Worm (Caenorhabditis elegans): ENCODE results near the gene sre-51.

DNA sequence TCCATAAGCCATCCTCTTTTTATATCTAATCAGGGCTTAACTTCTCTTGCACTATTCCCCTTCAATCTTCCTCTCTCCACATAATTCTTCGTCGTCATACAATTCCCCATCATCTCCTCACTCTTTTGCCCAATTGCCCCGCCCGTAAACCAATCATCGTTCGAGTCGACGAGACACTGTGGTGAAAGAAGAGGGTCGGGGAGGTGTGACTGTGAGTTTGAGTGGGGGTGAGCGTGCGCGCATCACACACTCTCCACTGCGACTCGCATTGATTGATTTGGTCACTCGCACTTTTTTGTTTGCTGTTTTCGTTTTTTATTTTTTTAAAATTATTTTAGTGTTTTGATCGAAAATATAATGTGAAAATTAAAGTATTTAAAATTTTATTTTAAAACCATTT lies 27.5 kb downstream of the sre-51 start:
- TF ChIP-seq unc-130 (GFP tag; optimal IDR thresholded peaks at IDR 0.05), result no peak
- no peak for TF ChIP-seq unc-62 (GFP tag; optimal IDR thresholded peaks at IDR 0.05)
- TF ChIP-seq snpc-4 (GFP tag; optimal IDR thresholded peaks at IDR 0.05), result no peak
- peak in 2 of 4 experiments; percentile 13 to 37 for TF ChIP-seq snpc-4 (tag; optimal IDR thresholded peaks at IDR 0.05)
- no peak for TF ChIP-seq him-1 (tag; optimal IDR thresholded peaks at IDR 0.05)
- TF ChIP-seq lin-35 (GFP tag; optimal IDR thresholded peaks at IDR 0.05), result peak in 1 of 3 experiments; percentile 10

Measured in whole organism, young adult.